Worm (Caenorhabditis elegans) whole organism, midembryonic: Measurements from ENCODE around the gene best-9.
"Not testable (repeated sequence)": the region's sequence is repeated elsewhere in the genome, so short reads cannot be mapped to it uniquely, and the experiment has no call there.

ENCODE experiments used
- T22C8.4 ChIP-seq: fragments of 200-800 bp; sonication (Bioruptor generic); IDR thresholded peaks from 2 replicates; pipeline ENCODE4 v1.3.6; 2022; ENCODE audit warnings: missing genetic modification characterization, missing compliant biosample characterization
- cog-1 ChIP-seq: sonication (generic microtip); optimal IDR thresholded peaks from 2 replicates; lab custom pipeline; 2016; ENCODE audit warnings: missing genetic modification characterization, missing compliant biosample characterization
- flt-1 ChIP-seq: fragments of 200-800 bp; sonication (Bioruptor generic); IDR thresholded peaks from 2 replicates; pipeline ENCODE4 v1.3.6; 2022; ENCODE audit warnings: missing genetic modification characterization, missing compliant biosample characterization
- klf-2 ChIP-seq: fragments of 200-800 bp; sonication (Bioruptor generic); conservative IDR thresholded peaks from 2 replicates; pipeline ENCODE4 v1.3.6; 2022; ENCODE audit warnings: missing genetic modification reagents, missing genetic modification characterization, missing compliant biosample characterization
- med-1 ChIP-seq: sonication (generic microtip); optimal IDR thresholded peaks from 2 replicates; lab custom pipeline; 2017; ENCODE audit warnings: missing genetic modification characterization, mild to moderate bottlenecking, missing compliant biosample characterization, antibody characterized with exemption, missing genetic modification reagents; ENCODE audit not compliant: insufficient read depth
- ref-1 ChIP-seq: fragments of 200-800 bp; sonication (Bioruptor generic); conservative IDR thresholded peaks from 2 replicates; pipeline ENCODE4 v1.3.6; 2022; ENCODE audit warnings: missing genetic modification reagents, missing genetic modification characterization, missing compliant biosample characterization
- tab-1 ChIP-seq: fragments of 200-800 bp; sonication (Bioruptor generic); IDR thresholded peaks from 2 replicates; pipeline ENCODE4 v1.3.6; 2022; ENCODE audit warnings: missing genetic modification characterization, missing compliant biosample characterization
- ztf-23 ChIP-seq: fragments of 200-800 bp; sonication (Bioruptor generic); IDR thresholded peaks from 2 replicates; pipeline ENCODE4 v1.3.6; 2022; ENCODE audit warnings: missing genetic modification reagents, missing genetic modification characterization, missing compliant biosample characterization
- ztf-29 ChIP-seq: fragments of 200-800 bp; sonication (Bioruptor generic); IDR thresholded peaks from 2 replicates; pipeline ENCODE4 v1.3.6; 2022; ENCODE audit warnings: missing genetic modification reagents, missing genetic modification characterization, missing compliant biosample characterization

best-9 gene

ce11 chrIV:6597918-6598317 is 37.4 kb downstream of the best-9 start, which contains the start of gene nspb-4:
TSS of gene nspb-4 (plus strand) at chrIV:6598218.
- not testable (repeated sequence) for TF ChIP-seq cog-1 (tag; lab: Kevin White, UChicago); flt-1 (GFP tag; lab: Robert Waterston, UW); T22C8.4 (GFP tag; lab: Robert Waterston, UW)

DNA sequence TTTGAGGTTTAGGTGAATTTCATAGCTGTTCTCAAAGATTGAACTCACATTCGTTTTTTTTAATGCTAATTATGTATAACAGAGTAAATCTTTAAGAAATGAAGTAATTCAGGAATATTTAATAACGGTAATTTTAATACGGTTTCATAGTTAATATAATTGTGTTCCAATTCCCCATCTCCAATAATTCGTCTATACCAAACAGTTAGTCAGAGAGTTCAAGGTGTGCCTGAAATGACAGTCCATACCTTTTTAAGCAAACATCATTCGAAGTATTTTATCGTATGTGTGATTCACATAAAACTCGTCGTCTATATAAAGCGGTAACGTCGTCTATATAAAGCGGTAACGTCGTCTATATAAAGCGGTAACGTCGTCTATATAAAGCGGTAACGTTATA is 38.2 kb downstream of the best-9 start, which contains the start of gene nspb-5:
Gene nspb-5 (plus strand): TSS at position 301 of the 400 bp plus-strand sequence.
- TF ChIP-seq flt-1 (GFP tag; lab: Robert Waterston, UW); tab-1; ztf-29: not testable (repeated sequence)

ce11 chrIV:6599447-6599846 is 38.9 kb downstream of the best-9 start, which contains the start of gene F38A5.8:
TSS of gene F38A5.8 (plus strand) at chrIV:6599747.
- no peak for TF ChIP-seq ztf-23 (GFP tag; lab: Robert Waterston, UW)
- no peak for TF ChIP-seq klf-2 (GFP tag; lab: Robert Waterston, UW)
- TF ChIP-seq T22C8.4 (GFP tag; lab: Robert Waterston, UW): no peak
- TF ChIP-seq tab-1: no peak
- no peak for TF ChIP-seq ztf-29
- no peak for TF ChIP-seq cog-1 (tag; lab: Kevin White, UChicago)
- TF ChIP-seq flt-1 (GFP tag; lab: Robert Waterston, UW): no peak
- no peak for TF ChIP-seq med-1 (GFP tag; lab: Kevin White, UChicago)

ce11 chrIV:6601213-6601724 is 40.7 kb downstream of the best-9 start, which contains the start of gene sup-36:
TSS of gene sup-36 (plus strand) at chrIV:6601674.
- TF ChIP-seq flt-1 (GFP tag; lab: Robert Waterston, UW) (no peak), ztf-23 (GFP tag; lab: Robert Waterston, UW) (no peak), T22C8.4 (GFP tag; lab: Robert Waterston, UW) (peak; percentile 49)

ce11 chrIV:6602376-6602775 is 41.8 kb downstream of the best-9 start, which contains the start of gene F15B10.3:
TSS of gene F15B10.3 (plus strand) at chrIV:6602676.
- TF ChIP-seq flt-1 (GFP tag; lab: Robert Waterston, UW) (no peak), med-1 (GFP tag; lab: Kevin White, UChicago) (no peak), ztf-29 (no peak), klf-2 (GFP tag; lab: Robert Waterston, UW) (no peak), T22C8.4 (GFP tag; lab: Robert Waterston, UW) (no peak), tab-1 (no peak)

DNA sequence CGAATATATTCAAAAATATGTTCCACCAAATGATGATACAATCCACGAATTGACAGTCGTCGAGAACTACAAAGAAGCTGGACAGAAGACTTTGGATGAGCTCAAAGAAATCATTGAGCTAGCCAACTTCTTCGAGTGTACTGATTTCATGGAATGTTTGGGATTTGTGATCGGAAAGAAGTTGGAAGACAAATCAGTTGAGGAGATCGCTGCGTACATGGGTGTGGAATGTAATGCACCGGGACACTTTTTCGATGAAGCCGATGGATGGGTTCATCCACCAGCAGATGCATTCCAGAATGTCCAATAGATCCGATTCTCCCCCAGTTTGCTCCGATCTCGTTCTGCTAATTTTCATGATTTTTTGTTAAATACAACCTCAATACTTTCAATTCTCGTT is 43.0 kb downstream of the best-9 start:
- no peak for TF ChIP-seq klf-2 (GFP tag; lab: Robert Waterston, UW)
- no peak for TF ChIP-seq ztf-29
- no peak for TF ChIP-seq flt-1 (GFP tag; lab: Robert Waterston, UW)
- TF ChIP-seq ref-1 (GFP tag; lab: Robert Waterston, UW): no peak
- no peak for TF ChIP-seq T22C8.4 (GFP tag; lab: Robert Waterston, UW)
- no peak for TF ChIP-seq med-1 (GFP tag; lab: Kevin White, UChicago)
- TF ChIP-seq tab-1: no peak
- no peak for TF ChIP-seq ztf-23 (GFP tag; lab: Robert Waterston, UW)
- no peak for TF ChIP-seq cog-1 (tag; lab: Kevin White, UChicago)

ce11 chrIV:6605863-6606262 is 45.3 kb downstream of the best-9 start, which contains the start of gene nstp-2:
TSS of gene nstp-2 (minus strand) at chrIV:6606188.
- TF ChIP-seq tab-1 (no peak), ref-1 (GFP tag; lab: Robert Waterston, UW) (no peak), med-1 (GFP tag; lab: Kevin White, UChicago) (no peak), flt-1 (GFP tag; lab: Robert Waterston, UW) (no peak)

ce11 chrIV:6606587-6606986 is 46.1 kb downstream of the best-9 start:
- TF ChIP-seq med-1 (GFP tag; lab: Kevin White, UChicago) (no peak), T22C8.4 (GFP tag; lab: Robert Waterston, UW) (no peak), tab-1 (no peak), flt-1 (GFP tag; lab: Robert Waterston, UW) (no peak), ztf-29 (no peak), ztf-23 (GFP tag; lab: Robert Waterston, UW) (no peak), cog-1 (tag; lab: Kevin White, UChicago) (no peak), klf-2 (GFP tag; lab: Robert Waterston, UW) (no peak), ref-1 (GFP tag; lab: Robert Waterston, UW) (no peak)

DNA sequence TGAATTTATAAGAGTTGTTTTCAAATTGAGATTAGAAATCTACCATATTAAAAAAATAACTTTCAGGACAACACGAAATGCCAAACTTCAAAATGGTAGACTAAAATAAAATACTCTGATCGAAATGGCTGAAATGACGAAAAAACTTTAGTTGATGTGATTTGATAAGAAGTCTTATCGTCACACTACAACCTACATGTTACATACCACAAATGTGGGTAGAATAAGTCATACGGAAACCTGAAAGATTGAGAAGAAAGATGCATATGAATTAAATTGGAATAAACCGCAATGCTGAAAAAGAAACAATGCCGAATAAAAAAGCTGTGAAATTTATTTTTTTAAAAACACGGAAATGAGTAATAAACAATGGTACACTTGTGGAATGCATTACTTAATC is 46.5 kb downstream of the best-9 start:
- TF ChIP-seq klf-2 (GFP tag; lab: Robert Waterston, UW): no peak
- no peak for TF ChIP-seq ztf-29
- no peak for TF ChIP-seq flt-1 (GFP tag; lab: Robert Waterston, UW)
- TF ChIP-seq T22C8.4 (GFP tag; lab: Robert Waterston, UW): no peak
- no peak for TF ChIP-seq ref-1 (GFP tag; lab: Robert Waterston, UW)
- no peak for TF ChIP-seq tab-1
- no peak for TF ChIP-seq med-1 (GFP tag; lab: Kevin White, UChicago)
- no peak for TF ChIP-seq cog-1 (tag; lab: Kevin White, UChicago)
- TF ChIP-seq ztf-23 (GFP tag; lab: Robert Waterston, UW): no peak

- no peak for TF ChIP-seq klf-2 (GFP tag; lab: Robert Waterston, UW)
Observed at ce11 chrIV:6613296-6613695, 52.8 kb downstream of the best-9 start, which contains the start of gene drh-1. TSS of gene drh-1 (minus strand) at chrIV:6613353.
